Worm (Caenorhabditis elegans) whole organism, L4 larva: ENCODE results near the gene tab-1.

Experiments used
- D1046.2 ChIP-seq: fragments of 200-800 bp; sonication (Bioruptor generic); IDR thresholded peaks from 2 replicates; pipeline ENCODE4 v1.3.6; 2022; ENCODE audit warnings: missing genetic modification characterization, missing compliant biosample characterization
- F10B5.3 ChIP-seq: sonication (generic microtip); optimal IDR thresholded peaks from 2 replicates; lab custom pipeline; 2016; ENCODE audit warnings: mild to moderate bottlenecking, missing genetic modification characterization, missing compliant biosample characterization
- F49E8.2 ChIP-seq: sonication (generic microtip); optimal IDR thresholded peaks from 2 replicates; lab custom pipeline; 2016; ENCODE audit warnings: missing compliant biosample characterization, mild to moderate bottlenecking, missing genetic modification characterization, borderline replicate concordance
- T20F7.1 ChIP-seq: fragments of 200-800 bp; sonication (Bioruptor generic); optimal IDR thresholded peaks from 2 replicates; lab custom pipeline; 2018; ENCODE audit warnings: mild to moderate bottlenecking, missing genetic modification characterization, missing compliant biosample characterization
- Y105C5A.15 ChIP-seq: fragments of 200-800 bp; sonication (Bioruptor generic); IDR thresholded peaks from 2 replicates; pipeline ENCODE4 v1.3.6; 2022; ENCODE audit warnings: missing genetic modification characterization, missing compliant biosample characterization
- Y5F2A.4 ChIP-seq: fragments of 200-800 bp; sonication (Bioruptor generic); optimal IDR thresholded peaks from 2 replicates; lab custom pipeline; 2018; ENCODE audit warnings: mild to moderate bottlenecking, missing genetic modification characterization, missing compliant biosample characterization
- aha-1 ChIP-seq: fragments of 150-350 bp; peaks from one replicate; lab custom pipeline; 2014; ENCODE audit warnings: missing biosample characterization, missing genetic modification characterization
- aly-2 ChIP-seq: sonication (generic microtip); optimal IDR thresholded peaks from 2 replicates; lab custom pipeline; 2018; ENCODE audit warnings: missing biosample characterization, missing genetic modification characterization
- arid-1 ChIP-seq: fragments of 200-800 bp; sonication (Bioruptor generic); conservative IDR thresholded peaks from 2 replicates; pipeline ENCODE4 v1.3.6; 2022; ENCODE audit warnings: missing genetic modification reagents, missing genetic modification characterization, missing compliant biosample characterization
- ceh-20 ChIP-seq: fragments of 200-800 bp; sonication (Bioruptor generic); IDR thresholded peaks from 2 replicates; pipeline ENCODE4 v1.3.6; 2022; ENCODE audit warnings: missing genetic modification reagents, missing genetic modification characterization, missing compliant biosample characterization
- ceh-28 ChIP-seq: fragments of 150-350 bp; optimal IDR thresholded peaks from 2 replicates; lab custom pipeline; 2014; ENCODE audit warnings: missing biosample characterization, missing genetic modification reagents, missing genetic modification characterization
- ceh-44 ChIP-seq: fragments of 200-800 bp; sonication (Bioruptor generic); IDR thresholded peaks from 2 replicates; pipeline ENCODE4 v1.3.6; 2022; ENCODE audit warnings: missing genetic modification reagents, missing genetic modification characterization, missing compliant biosample characterization
- ces-1 ChIP-seq: fragments of 150-350 bp; sonication (generic microtip); optimal IDR thresholded peaks from 4 replicates; lab custom pipeline; 2014; ENCODE audit warnings: missing biosample characterization, missing genetic modification reagents, missing genetic modification characterization
- ctbp-1 ChIP-seq: fragments of 200-800 bp; sonication (Bioruptor generic); IDR thresholded peaks from 2 replicates; pipeline ENCODE4 v1.3.6; 2022; ENCODE audit warnings: missing genetic modification reagents, missing genetic modification characterization, missing compliant biosample characterization
- dmd-8 ChIP-seq: fragments of 200-800 bp; sonication (Bioruptor generic); IDR thresholded peaks from 2 replicates; pipeline ENCODE4 v1.3.6; 2022; ENCODE audit warnings: missing genetic modification characterization, missing compliant biosample characterization
- dpl-1 ChIP-seq: fragments of 150-350 bp; optimal IDR thresholded peaks from 2 replicates; lab custom pipeline; 2014; ENCODE audit warnings: missing biosample characterization, missing genetic modification reagents, missing genetic modification characterization
- duxl-1 ChIP-seq: sonication (generic microtip); optimal IDR thresholded peaks from 2 replicates; lab custom pipeline; 2016; ENCODE audit warnings: mild to moderate bottlenecking, missing genetic modification characterization, moderate library complexity, missing compliant biosample characterization; ENCODE audit not compliant: poor library complexity
- egl-43 ChIP-seq: fragments of 200-800 bp; sonication (Bioruptor generic); IDR thresholded peaks from 2 replicates; pipeline ENCODE4 v1.3.6; 2022; ENCODE audit warnings: missing genetic modification reagents, missing genetic modification characterization, missing compliant biosample characterization
- fos-1 ChIP-seq: fragments of 150-350 bp; optimal IDR thresholded peaks from 2 replicates; lab custom pipeline; 2014; ENCODE audit warnings: missing biosample characterization, missing genetic modification characterization
- gei-8 ChIP-seq: fragments of 200-800 bp; sonication (Bioruptor generic); optimal IDR thresholded peaks from 2 replicates; lab custom pipeline; 2018; ENCODE audit warnings: mild to moderate bottlenecking, missing genetic modification characterization, missing compliant biosample characterization
- hif-1 ChIP-seq, 2 experiments: sonication (generic microtip); optimal IDR thresholded peaks; 2 replicates each; lab custom pipeline; 2016 to 2017; ENCODE audit warnings: missing compliant biosample characterization in 2 of 2, missing genetic modification characterization in 2 of 2, missing genetic modification reagents in 2 of 2, missing genotype in 2 of 2, mild to moderate bottlenecking in 1 of 2
- hlh-30 ChIP-seq: sonication (generic microtip); optimal IDR thresholded peaks from 2 replicates; lab custom pipeline; 2017; ENCODE audit warnings: antibody characterized with exemption, mild to moderate bottlenecking, missing genetic modification characterization, missing compliant biosample characterization; ENCODE audit not compliant: insufficient read depth
- lin-1 ChIP-seq: fragments of 200-800 bp; sonication (Bioruptor generic); IDR thresholded peaks from 2 replicates; pipeline ENCODE4 v1.3.6; 2022; ENCODE audit warnings: missing genetic modification reagents, missing genetic modification characterization, missing compliant biosample characterization
- lin-13 ChIP-seq: fragments of 150-350 bp; optimal IDR thresholded peaks from 2 replicates; lab custom pipeline; 2014; ENCODE audit warnings: missing biosample characterization, missing genetic modification reagents, missing genetic modification characterization
- lin-15B ChIP-seq: fragments of 150-350 bp; sonication (generic microtip); optimal IDR thresholded peaks from 3 replicates; lab custom pipeline; 2014; ENCODE audit warnings: missing biosample characterization, missing genetic modification characterization
- lin-29 ChIP-seq: fragments of 200-800 bp; sonication (Bioruptor generic); IDR thresholded peaks from 2 replicates; pipeline ENCODE4 v1.3.6; 2022; ENCODE audit warnings: missing genetic modification reagents, missing genetic modification characterization, missing compliant biosample characterization
- lin-39 ChIP-seq: fragments of 150-350 bp; optimal IDR thresholded peaks from 2 replicates; lab custom pipeline; 2014; ENCODE audit warnings: missing biosample characterization, missing genetic modification reagents, missing genetic modification characterization
- lsy-2 ChIP-seq, 2 experiments: fragments of 150-350 bp in 1 of 2; sonication (generic microtip) in 1 of 2; optimal IDR thresholded peaks; 2 replicates each; lab custom pipeline; 2014 to 2017; ENCODE audit warnings: missing biosample characterization in 2 of 2, missing genetic modification characterization in 2 of 2
- madf-9 ChIP-seq: fragments of 200-800 bp; sonication (Bioruptor generic); conservative IDR thresholded peaks from 2 replicates; pipeline ENCODE4 v1.3.6; 2022; ENCODE audit warnings: missing genetic modification reagents, missing genetic modification characterization, missing compliant biosample characterization
- mdl-1 ChIP-seq, 2 experiments: fragments of 150-350 bp in 1 of 2; sonication (generic microtip) in 1 of 2; optimal IDR thresholded peaks; 2 replicates each; lab custom pipeline; 2014 to 2017; ENCODE audit warnings: missing biosample characterization in 2 of 2, missing genetic modification characterization in 2 of 2
- mdt-29 ChIP-seq: fragments of 200-800 bp; sonication (Bioruptor generic); IDR thresholded peaks from 2 replicates; pipeline ENCODE4 v1.3.6; 2022; ENCODE audit warnings: missing genetic modification reagents, missing genetic modification characterization, missing compliant biosample characterization
- mep-1 ChIP-seq: fragments of 150-350 bp; sonication (generic microtip); optimal IDR thresholded peaks from 3 replicates; lab custom pipeline; 2014; ENCODE audit warnings: missing biosample characterization, missing genetic modification characterization
- mes-2 ChIP-seq: sonication (generic microtip); optimal IDR thresholded peaks from 2 replicates; lab custom pipeline; 2016; ENCODE audit warnings: missing genotype, mild to moderate bottlenecking, missing genetic modification characterization, missing compliant biosample characterization; ENCODE audit not compliant: poor library complexity, severe bottlenecking
- nhr-10 ChIP-seq: fragments of 150-350 bp; optimal IDR thresholded peaks from 2 replicates; lab custom pipeline; 2014; ENCODE audit warnings: missing biosample characterization, missing genetic modification characterization
- nhr-102 ChIP-seq: sonication (generic microtip); optimal IDR thresholded peaks from 2 replicates; lab custom pipeline; 2016; ENCODE audit warnings: mild to moderate bottlenecking, missing genetic modification characterization, moderate library complexity, missing compliant biosample characterization
- nhr-111 ChIP-seq: fragments of 200-800 bp; sonication (Bioruptor generic); optimal IDR thresholded peaks from 2 replicates; lab custom pipeline; 2018; ENCODE audit warnings: mild to moderate bottlenecking, missing genetic modification characterization, missing compliant biosample characterization
- nhr-25 ChIP-seq: sonication (generic microtip); optimal IDR thresholded peaks from 2 replicates; lab custom pipeline; 2017; ENCODE audit warnings: missing genetic modification characterization, mild to moderate bottlenecking, missing compliant biosample characterization, antibody characterized with exemption, moderate library complexity, borderline replicate concordance; ENCODE audit not compliant: insufficient read depth
- nhr-48 ChIP-seq: sonication (generic microtip); optimal IDR thresholded peaks from 2 replicates; lab custom pipeline; 2016; ENCODE audit warnings: mild to moderate bottlenecking, missing genetic modification characterization, missing compliant biosample characterization
- php-3 ChIP-seq: fragments of 200-800 bp; sonication (Bioruptor generic); IDR thresholded peaks from 2 replicates; pipeline ENCODE4 v1.3.6; 2022; ENCODE audit warnings: missing genetic modification reagents, missing genetic modification characterization, missing compliant biosample characterization
- pqm-1 ChIP-seq: sonication (generic microtip); optimal IDR thresholded peaks from 2 replicates; lab custom pipeline; 2017; ENCODE audit warnings: missing biosample characterization, missing genetic modification characterization
- set-16 ChIP-seq: fragments of 200-800 bp; sonication (Bioruptor generic); IDR thresholded peaks from 2 replicates; pipeline ENCODE4 v1.3.6; 2022; ENCODE audit warnings: missing genetic modification reagents, missing genetic modification characterization, missing compliant biosample characterization
- tag-97 ChIP-seq: fragments of 200-800 bp; sonication (Bioruptor generic); IDR thresholded peaks from 2 replicates; pipeline ENCODE4 v1.3.6; 2022; ENCODE audit warnings: missing genetic modification characterization, missing compliant biosample characterization
- zag-1 ChIP-seq: fragments of 150-350 bp; optimal IDR thresholded peaks from 2 replicates; lab custom pipeline; 2014; ENCODE audit warnings: missing biosample characterization, missing genetic modification characterization
- zip-11 ChIP-seq: fragments of 200-800 bp; sonication (Bioruptor generic); IDR thresholded peaks from 2 replicates; pipeline ENCODE4 v1.3.6; 2022; ENCODE audit warnings: missing genetic modification characterization, missing compliant biosample characterization
- ztf-11 ChIP-seq: fragments of 150-350 bp; optimal IDR thresholded peaks from 2 replicates; lab custom pipeline; 2014; ENCODE audit warnings: missing biosample characterization, missing genetic modification characterization
- ztf-7 ChIP-seq: fragments of 150-350 bp; optimal IDR thresholded peaks from 2 replicates; lab custom pipeline; 2014; ENCODE audit warnings: missing biosample characterization, missing genetic modification characterization

The tab-1 gene

ce11 chrII:6849308-6849707 is 46.2 kb downstream of the tab-1 start (continued):
- TF ChIP-seq hlh-30 (tag; lab: Kevin White, UChicago) (peak; percentile 89), aha-1 (tag; lab: Kevin White, UChicago) (peak; percentile 97)

ce11 chrII:6851938-6852337 is 48.8 kb downstream of the tab-1 start, which contains the start of gene C04A2.15:
Gene C04A2.15 (plus strand): TSS chrII:6852236.
- TF ChIP-seq aly-2 (tag; lab: Kevin White, UChicago) (no peak), aha-1 (tag; lab: Kevin White, UChicago) (peak; percentile 21), ctbp-1 (GFP tag; lab: Robert Waterston, UW) (no peak), F49E8.2 (tag; lab: Kevin White, UChicago) (no peak), hif-1 (tag; optimal IDR thresholded peaks at IDR 0.05; lab: Kevin White, UChicago) (no peak)

DNA sequence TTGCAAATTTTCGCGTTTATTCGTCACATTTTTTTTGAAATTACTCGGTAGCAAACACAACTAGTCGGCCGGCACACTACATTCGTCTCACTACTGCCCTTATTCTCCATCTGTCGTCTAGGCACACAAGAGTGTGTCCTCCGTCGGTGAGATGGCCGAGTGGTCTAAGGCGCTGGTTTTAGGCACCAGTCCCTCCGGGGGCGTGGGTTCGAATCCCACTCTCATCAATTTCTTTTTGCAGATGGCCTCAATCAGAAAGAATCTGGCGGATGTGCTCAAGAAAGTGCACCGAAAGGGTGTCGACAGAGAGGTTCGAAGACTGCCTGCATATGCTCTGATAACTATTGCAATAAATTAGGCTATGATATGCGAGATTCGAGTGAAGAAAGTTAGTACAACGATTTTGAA is 49.9 kb downstream of the tab-1 start:
- TF ChIP-seq T20F7.1 (GFP tag; lab: Kevin White, UChicago) (no peak), nhr-48 (peak; percentile 66), lin-15B (tag; lab: Kevin White, UChicago) (no peak), ceh-20 (peak; percentile 70), aha-1 (tag; lab: Kevin White, UChicago) (peak; percentile 91), egl-43 (peak; percentile 94), D1046.2 (GFP tag; lab: Robert Waterston, UW) (peak; percentile 60; the same call in 1 of the 2 replicates), pqm-1 (tag; lab: Kevin White, UChicago) (no peak), ceh-28 (no peak), ces-1 (GFP tag; lab: Kevin White, UChicago) (no peak), nhr-111 (GFP tag; lab: Kevin White, UChicago) (peak; percentile 52), arid-1 (GFP tag; lab: Robert Waterston, UW) (peak; percentile 77), nhr-25 (tag; lab: Kevin White, UChicago) (peak; percentile 75), lsy-2 (tag; optimal IDR thresholded peaks at IDR 0.05; lab: Kevin White, UChicago) (peak; percentile 9 to 58), nhr-10 (tag; lab: Kevin White, UChicago) (no peak), duxl-1 (tag; lab: Kevin White, UChicago) (peak; percentile 70), zip-11 (GFP tag; lab: Robert Waterston, UW) (0 out of 2 replicates have a peak, but pooled peaks have one; percentile 36), lin-29 (GFP tag; lab: Robert Waterston, UW) (peak; percentile 59; the same call in 1 of the 2 replicates), Y5F2A.4 (GFP tag; lab: Kevin White, UChicago) (peak; percentile 14), mes-2 (tag; lab: Kevin White, UChicago) (peak; percentile 78), tag-97 (GFP tag; lab: Robert Waterston, UW) (no peak), ztf-7 (tag; lab: Kevin White, UChicago) (peak; percentile 5), lin-1 (GFP tag; lab: Robert Waterston, UW) (no peak; the same call in 1 of the 2 replicates), dmd-8 (GFP tag; lab: Robert Waterston, UW) (peak; percentile 81), ztf-11 (tag; lab: Kevin White, UChicago) (no peak), madf-9 (GFP tag; lab: Robert Waterston, UW) (peak; percentile 70), dpl-1 (peak; percentile 18), zag-1 (tag; lab: Kevin White, UChicago) (no peak), ceh-44 (GFP tag; lab: Robert Waterston, UW) (no peak), gei-8 (GFP tag; lab: Kevin White, UChicago) (peak; percentile 74), nhr-102 (tag; lab: Kevin White, UChicago) (peak; percentile 51), mdt-29 (GFP tag; lab: Robert Waterston, UW) (peak; percentile 65; the same call in 1 of the 2 replicates), lin-39 (tag; lab: Kevin White, UChicago) (no peak), F10B5.3 (tag; lab: Kevin White, UChicago) (no peak), lin-13 (GFP tag; lab: Kevin White, UChicago) (peak; percentile 6), Y105C5A.15 (GFP tag; lab: Robert Waterston, UW) (peak; percentile 73), mep-1 (tag; lab: Kevin White, UChicago) (peak; percentile 80), fos-1 (no peak), set-16 (peak; percentile 65), mdl-1 (tag; optimal IDR thresholded peaks at IDR 0.05; lab: Kevin White, UChicago) (peak in 1 of 2 experiments; percentile 28), aly-2 (tag; lab: Kevin White, UChicago) (no peak), php-3 (GFP tag; lab: Robert Waterston, UW) (peak; percentile 60), ctbp-1 (GFP tag; lab: Robert Waterston, UW) (peak; percentile 87)
